Worm (Caenorhabditis elegans) whole organism, late embryonic: ENCODE results near the gene clh-3.

Experiments used
- C08G9.2 ChIP-seq: sonication (generic microtip); optimal IDR thresholded peaks from 2 replicates; lab custom pipeline; 2016; ENCODE audit warnings: mild to moderate bottlenecking, missing genetic modification characterization, moderate library complexity, missing compliant biosample characterization
- C38D4.7 ChIP-seq: fragments of 200-800 bp; sonication (Bioruptor generic); optimal IDR thresholded peaks from 2 replicates; lab custom pipeline; 2018; ENCODE audit warnings: mild to moderate bottlenecking, missing genetic modification characterization, moderate library complexity, missing compliant biosample characterization
- F13H6.1 ChIP-seq: sonication (generic microtip); optimal IDR thresholded peaks from 2 replicates; lab custom pipeline; 2016; ENCODE audit warnings: missing genetic modification characterization, missing compliant biosample characterization
- K09A11.1 ChIP-seq: sonication (generic microtip); optimal IDR thresholded peaks from 2 replicates; lab custom pipeline; 2017; ENCODE audit warnings: antibody characterized with exemption, mild to moderate bottlenecking, missing genetic modification characterization, missing compliant biosample characterization; ENCODE audit not compliant: insufficient read depth
- T23F11.4 ChIP-seq: fragments of 200-800 bp; sonication (Bioruptor generic); optimal IDR thresholded peaks from 2 replicates; lab custom pipeline; 2018; ENCODE audit warnings: mild to moderate bottlenecking, missing genetic modification characterization, missing compliant biosample characterization
- ceh-18 ChIP-seq: sonication (generic microtip); optimal IDR thresholded peaks from 2 replicates; lab custom pipeline; 2016; ENCODE audit warnings: missing genetic modification characterization, missing compliant biosample characterization
- ceh-19 ChIP-seq: fragments of 200-800 bp; sonication (Bioruptor generic); optimal IDR thresholded peaks from 2 replicates; lab custom pipeline; 2018; ENCODE audit warnings: mild to moderate bottlenecking, missing genetic modification characterization, missing compliant biosample characterization
- ceh-24 ChIP-seq: sonication (generic microtip); optimal IDR thresholded peaks from 2 replicates; lab custom pipeline; 2016; ENCODE audit warnings: mild to moderate bottlenecking, missing genetic modification characterization, missing compliant biosample characterization
- ceh-30 ChIP-seq: fragments of 150-350 bp; optimal IDR thresholded peaks from 2 replicates; lab custom pipeline; 2014; ENCODE audit warnings: missing biosample characterization, missing genetic modification characterization
- ceh-34 ChIP-seq: sonication (generic microtip); optimal IDR thresholded peaks from 2 replicates; lab custom pipeline; 2016; ENCODE audit warnings: mild to moderate bottlenecking, missing genetic modification characterization, missing compliant biosample characterization
- ceh-45 ChIP-seq: fragments of 200-800 bp; sonication (Bioruptor generic); IDR thresholded peaks from 2 replicates; pipeline ENCODE4 v1.3.6; 2022; ENCODE audit warnings: missing genetic modification reagents, missing genetic modification characterization, missing compliant biosample characterization
- ceh-48 ChIP-seq: sonication (generic microtip); optimal IDR thresholded peaks from 2 replicates; lab custom pipeline; 2016; ENCODE audit warnings: missing genetic modification characterization, inconsistent platforms, missing compliant biosample characterization
- ceh-9 ChIP-seq: sonication (generic microtip); optimal IDR thresholded peaks from 2 replicates; lab custom pipeline; 2016; ENCODE audit warnings: mild to moderate bottlenecking, missing genetic modification characterization, inconsistent platforms, missing compliant biosample characterization
- dmd-4 ChIP-seq: sonication (generic microtip); optimal IDR thresholded peaks from 2 replicates; lab custom pipeline; 2016; ENCODE audit warnings: borderline replicate concordance, missing genetic modification characterization, missing compliant biosample characterization
- dve-1 ChIP-seq: sonication (generic microtip); optimal IDR thresholded peaks from 2 replicates; lab custom pipeline; 2017; ENCODE audit warnings: antibody characterized with exemption, mild to moderate bottlenecking, missing genetic modification characterization, missing compliant biosample characterization
- elt-2 ChIP-seq: sonication (generic microtip); optimal IDR thresholded peaks from 2 replicates; lab custom pipeline; 2016; ENCODE audit warnings: missing genetic modification reagents, missing genetic modification characterization, missing compliant biosample characterization
- ets-4 ChIP-seq: sonication (generic microtip); optimal IDR thresholded peaks from 2 replicates; lab custom pipeline; 2016; ENCODE audit warnings: missing genetic modification characterization, missing compliant biosample characterization
- fkh-10 ChIP-seq: fragments of 150-350 bp; optimal IDR thresholded peaks from 2 replicates; lab custom pipeline; 2014; ENCODE audit warnings: missing biosample characterization, missing genetic modification reagents, missing genetic modification characterization
- gmeb-2 ChIP-seq: sonication (generic microtip); optimal IDR thresholded peaks from 2 replicates; lab custom pipeline; 2016; ENCODE audit warnings: missing genetic modification characterization, inconsistent platforms, missing compliant biosample characterization
- hlh-30 ChIP-seq: sonication (generic microtip); optimal IDR thresholded peaks from 2 replicates; lab custom pipeline; 2017; ENCODE audit warnings: antibody characterized with exemption, missing genetic modification characterization, missing compliant biosample characterization; ENCODE audit not compliant: insufficient read depth
- hlh-6 ChIP-seq: sonication (generic microtip); optimal IDR thresholded peaks from 2 replicates; lab custom pipeline; 2016; ENCODE audit warnings: missing genotype, missing genetic modification characterization, missing compliant biosample characterization
- hlh-8 ChIP-seq: sonication (generic microtip); optimal IDR thresholded peaks from 2 replicates; lab custom pipeline; 2016; ENCODE audit warnings: missing genotype, missing genetic modification characterization, missing compliant biosample characterization
- lim-6 ChIP-seq: sonication (generic microtip); optimal IDR thresholded peaks from 2 replicates; lab custom pipeline; 2016; ENCODE audit warnings: missing genetic modification characterization, missing compliant biosample characterization
- mec-3 ChIP-seq: sonication (generic microtip); optimal IDR thresholded peaks from 2 replicates; lab custom pipeline; 2016; ENCODE audit warnings: borderline replicate concordance, missing genetic modification characterization, missing compliant biosample characterization
- nfya-1 ChIP-seq: sonication (generic microtip); optimal IDR thresholded peaks from 2 replicates; lab custom pipeline; 2017; ENCODE audit warnings: missing genetic modification characterization, mild to moderate bottlenecking, missing compliant biosample characterization, antibody characterized with exemption, moderate library complexity
- nhr-232 ChIP-seq: sonication (generic microtip); optimal IDR thresholded peaks from 2 replicates; lab custom pipeline; 2016; ENCODE audit warnings: missing genetic modification characterization, missing compliant biosample characterization
- npax-4 ChIP-seq: sonication (generic microtip); optimal IDR thresholded peaks from 2 replicates; lab custom pipeline; 2016; ENCODE audit warnings: missing genetic modification characterization, missing compliant biosample characterization
- pag-3 ChIP-seq: sonication (generic microtip); optimal IDR thresholded peaks from 2 replicates; lab custom pipeline; 2016; ENCODE audit warnings: missing compliant biosample characterization, missing genetic modification characterization, borderline replicate concordance
- pax-1 ChIP-seq: fragments of 150-350 bp; optimal IDR thresholded peaks from 2 replicates; lab custom pipeline; 2014; ENCODE audit warnings: missing biosample characterization, missing genetic modification characterization
- pha-2 ChIP-seq: sonication (generic microtip); optimal IDR thresholded peaks from 2 replicates; lab custom pipeline; 2017; ENCODE audit warnings: mild to moderate bottlenecking, missing genetic modification characterization, missing compliant biosample characterization
- pha-4 ChIP-seq: fragments of 150-350 bp; optimal IDR thresholded peaks from 2 replicates; lab custom pipeline; 2018; ENCODE audit warnings: missing biosample characterization, missing genetic modification reagents, missing genetic modification characterization
- pqm-1 ChIP-seq: sonication (generic microtip); optimal IDR thresholded peaks from 2 replicates; lab custom pipeline; 2016; ENCODE audit warnings: missing genetic modification characterization, missing compliant biosample characterization
- ref-2 ChIP-seq: sonication (generic microtip); optimal IDR thresholded peaks from 2 replicates; lab custom pipeline; 2016; ENCODE audit warnings: missing genetic modification characterization, missing compliant biosample characterization
- sdc-2 ChIP-seq: sonication (generic microtip); optimal IDR thresholded peaks from 2 replicates; lab custom pipeline; 2016; ENCODE audit warnings: missing genotype, missing genetic modification characterization, missing compliant biosample characterization
- sox-2 ChIP-seq: fragments of 200-800 bp; sonication (Bioruptor generic); IDR thresholded peaks from 2 replicates; pipeline ENCODE4 v1.3.6; 2022; ENCODE audit warnings: missing genetic modification reagents, missing genetic modification characterization, missing compliant biosample characterization
- sox-4 ChIP-seq: sonication (generic microtip); optimal IDR thresholded peaks from 2 replicates; lab custom pipeline; 2017; ENCODE audit warnings: mild to moderate bottlenecking, missing genetic modification characterization, inconsistent platforms, missing compliant biosample characterization
- syd-9 ChIP-seq: sonication (generic microtip); optimal IDR thresholded peaks from 2 replicates; lab custom pipeline; 2016; ENCODE audit warnings: mild to moderate bottlenecking, missing genetic modification characterization, moderate library complexity, missing compliant biosample characterization
- unc-3 ChIP-seq, 2 experiments: fragments of 200-800 bp in 1 of 2; sonication (Bioruptor generic) in 1 of 2; sonication (generic microtip) in 1 of 2; conservative IDR thresholded peaks in 1 of 2; optimal IDR thresholded peaks in 1 of 2; 2 replicates each; pipeline versions ENCODE4 v1.3.6 to Lab custom; 2016 to 2022; ENCODE audit warnings: missing compliant biosample characterization in 2 of 2, missing genetic modification characterization in 2 of 2, missing genetic modification reagents in 1 of 2
- unc-55 ChIP-seq: sonication (generic microtip); optimal IDR thresholded peaks from 2 replicates; lab custom pipeline; 2017; ENCODE audit warnings: missing biosample characterization, missing genetic modification reagents, missing genetic modification characterization
- zip-5 ChIP-seq: sonication (generic microtip); optimal IDR thresholded peaks from 2 replicates; lab custom pipeline; 2016; ENCODE audit warnings: missing genetic modification characterization, missing compliant biosample characterization
- ztf-16 ChIP-seq: sonication (generic microtip); optimal IDR thresholded peaks from 2 replicates; lab custom pipeline; 2017; ENCODE audit warnings: missing genetic modification characterization, missing compliant biosample characterization

clh-3 gene

DNA sequence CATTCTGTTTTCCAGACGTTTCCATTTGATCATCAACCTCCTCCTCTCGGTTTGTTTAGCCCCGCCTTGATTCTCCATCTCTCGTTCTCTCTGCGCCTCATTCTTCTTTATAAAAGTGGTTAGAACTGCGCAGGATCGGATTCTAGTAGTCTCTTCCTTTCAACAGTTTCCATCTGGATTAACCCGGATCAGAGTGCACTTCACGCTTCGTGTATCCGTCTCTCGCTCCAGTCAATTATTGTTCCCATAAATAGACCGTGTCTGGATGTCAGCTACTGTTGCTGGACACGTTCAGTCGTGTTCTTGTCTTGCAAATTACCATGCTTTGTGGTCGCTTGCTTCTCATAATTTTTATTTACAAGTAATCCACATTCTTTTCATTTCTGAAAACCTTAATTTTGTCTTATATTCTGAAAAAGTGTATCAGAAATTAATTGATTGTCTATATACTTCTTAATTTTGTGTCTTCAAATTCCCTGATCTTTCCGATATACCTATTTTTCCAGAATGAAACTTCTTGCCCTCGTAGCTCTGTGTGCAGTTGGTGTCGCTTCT lies 3.0 kb upstream of the clh-3 start, which contains the start of gene F32A5.4:
Gene F32A5.4 (plus strand): TSS at position 505 of the 555 bp plus-strand sequence.
- TF ChIP-seq pqm-1 (tag; lab: Kevin White, UChicago) (no peak), nhr-232 (tag; lab: Kevin White, UChicago) (no peak), sox-2 (no peak), sdc-2 (tag; lab: Kevin White, UChicago) (no peak), pha-2 (tag; lab: Kevin White, UChicago) (no peak), hlh-8 (no peak), unc-3 (GFP tag; conservative IDR thresholded peaks at IDR 0.05; lab: Robert Waterston, UW) (no peak), unc-3 (tag; optimal IDR thresholded peaks at IDR 0.05; lab: Kevin White, UChicago) (no peak), fkh-10 (GFP tag; lab: Kevin White, UChicago) (no peak), ref-2 (no peak), C38D4.7 (GFP tag; lab: Kevin White, UChicago) (no peak), ceh-9 (tag; lab: Kevin White, UChicago) (no peak), ztf-16 (tag; lab: Kevin White, UChicago) (no peak), npax-4 (no peak), zip-5 (tag; lab: Kevin White, UChicago) (no peak), ceh-48 (tag; lab: Kevin White, UChicago) (no peak), sox-4 (tag; lab: Kevin White, UChicago) (no peak), dmd-4 (no peak), gmeb-2 (tag; lab: Kevin White, UChicago) (no peak), ets-4 (tag; lab: Kevin White, UChicago) (no peak), hlh-6 (tag; lab: Kevin White, UChicago) (no peak)

DNA sequence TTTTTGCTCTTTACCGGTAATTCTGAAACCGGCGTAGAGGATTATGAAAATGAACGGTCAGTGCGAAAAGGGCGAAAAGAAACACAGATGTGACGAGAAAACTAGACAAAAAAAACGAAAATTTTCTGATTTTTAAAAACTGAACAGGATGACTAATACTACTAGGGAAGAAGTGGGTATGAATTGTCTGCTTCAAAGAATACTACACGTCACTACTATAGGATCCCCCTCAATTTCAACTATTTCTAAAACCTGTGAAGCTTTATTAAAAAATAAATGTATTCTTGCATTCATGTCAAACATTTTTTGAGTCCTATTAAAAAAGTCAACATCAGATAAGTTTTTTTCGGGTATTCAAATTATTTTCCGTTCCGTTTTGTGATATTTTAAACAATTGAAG lies 1.6 kb downstream of the clh-3 start:
- TF ChIP-seq ceh-24 (tag; lab: Kevin White, UChicago) (no peak), ceh-45 (GFP tag; lab: Robert Waterston, UW) (no peak), F13H6.1 (tag; lab: Kevin White, UChicago) (no peak), dmd-4 (no peak), lim-6 (tag; lab: Kevin White, UChicago) (no peak), nfya-1 (tag; lab: Kevin White, UChicago) (no peak), unc-3 (GFP tag; conservative IDR thresholded peaks at IDR 0.05; lab: Robert Waterston, UW) (no peak), unc-3 (tag; optimal IDR thresholded peaks at IDR 0.05; lab: Kevin White, UChicago) (no peak), syd-9 (tag; lab: Kevin White, UChicago) (no peak), ceh-48 (tag; lab: Kevin White, UChicago) (no peak), pha-4 (tag; lab: Kevin White, UChicago) (no peak)

- TF ChIP-seq dve-1 (tag; lab: Kevin White, UChicago), result no peak
- TF ChIP-seq C08G9.2 (tag; lab: Kevin White, UChicago), result no peak
- no peak for TF ChIP-seq ceh-18 (tag; lab: Kevin White, UChicago)
- TF ChIP-seq T23F11.4 (GFP tag; lab: Kevin White, UChicago), result no peak
- TF ChIP-seq mec-3 (tag; lab: Kevin White, UChicago), result no peak
- TF ChIP-seq lim-6 (tag; lab: Kevin White, UChicago), result no peak
- no peak for TF ChIP-seq ceh-30
- no peak for TF ChIP-seq ceh-45 (GFP tag; lab: Robert Waterston, UW)
- TF ChIP-seq syd-9 (tag; lab: Kevin White, UChicago), result no peak
Observed at ce11 chrII:7217047-7217446, 8.7 kb downstream of the clh-3 start, which contains the start of gene E04F6.10. E04F6.10 (minus strand) TSS chrII:7217147.

- TF ChIP-seq elt-2 (tag; lab: Kevin White, UChicago) (no peak), unc-3 (GFP tag; conservative IDR thresholded peaks at IDR 0.05; lab: Robert Waterston, UW) (no peak), unc-3 (tag; optimal IDR thresholded peaks at IDR 0.05; lab: Kevin White, UChicago) (no peak), unc-55 (GFP tag; lab: Kevin White, UChicago) (no peak), ceh-19 (GFP tag; lab: Kevin White, UChicago) (no peak), ceh-34 (tag; lab: Kevin White, UChicago) (no peak), zip-5 (tag; lab: Kevin White, UChicago) (no peak), hlh-30 (tag; lab: Kevin White, UChicago) (no peak), C08G9.2 (tag; lab: Kevin White, UChicago) (no peak), gmeb-2 (tag; lab: Kevin White, UChicago) (no peak), pax-1 (tag; lab: Kevin White, UChicago) (no peak), K09A11.1 (tag; lab: Kevin White, UChicago) (no peak), pag-3 (tag; lab: Kevin White, UChicago) (no peak), ceh-30 (no peak)
Observed at ce11 chrII:7212059-7212458, 13.7 kb downstream of the clh-3 start, which contains the start of gene E04F6.9. E04F6.9 (minus strand) TSS chrII:7212159.
